Worm (Caenorhabditis elegans): ENCODE measurements around the gene T02H6.5.

ce11 chrII:721931-722330, 37.0 kb downstream of the T02H6.5 start:
- TF ChIP-seq him-1 (tag; optimal IDR thresholded peaks at IDR 0.05) (no peak), W03F9.2 (tag; optimal IDR thresholded peaks at IDR 0.05) (no peak), dao-5 (tag; optimal IDR thresholded peaks at IDR 0.05) (no peak)

Measured in whole organism, L4/young adult.